Fruit fly (Drosophila melanogaster) whole organism, prepupa: ENCODE data around the gene lmgB.

ENCODE experiments used
- Blimp-1 ChIP-seq: fragments of 200-800 bp; sonication (Bioruptor generic); optimal IDR thresholded peaks from 3 replicates; lab custom pipeline; 2017; ENCODE audit warnings: missing biosample characterization, missing genetic modification characterization, mild to moderate bottlenecking, moderate library complexity, missing genetic modification reagents
- CG10631 ChIP-seq: fragments of 200-800 bp; sonication (Bioruptor generic); optimal IDR thresholded peaks from 2 replicates; lab custom pipeline; 2016; ENCODE audit warnings: missing biosample characterization, missing genetic modification characterization
- CG10669 ChIP-seq: fragments of 200-800 bp; sonication (Bioruptor generic); optimal IDR thresholded peaks from 3 replicates; lab custom pipeline; 2018; ENCODE audit warnings: missing biosample characterization, mild to moderate bottlenecking, missing genetic modification characterization, moderate library complexity
- CG11902 ChIP-seq: fragments of 200-800 bp; sonication (Bioruptor generic); optimal IDR thresholded peaks from 3 replicates; lab custom pipeline; 2016; ENCODE audit warnings: missing biosample characterization, missing genetic modification characterization
- CG15336 ChIP-seq: fragments of 200-800 bp; sonication (Bioruptor generic); IDR thresholded peaks from 2 replicates; pipeline ENCODE4 v1.3.6; 2022; ENCODE audit warnings: missing biosample characterization, missing genetic modification characterization
- CG1621 ChIP-seq: fragments of 200-800 bp; sonication (Bioruptor generic); optimal IDR thresholded peaks from 3 replicates; lab custom pipeline; 2018; ENCODE audit warnings: missing biosample characterization, mild to moderate bottlenecking, missing genetic modification characterization
- CG3032 ChIP-seq: fragments of 200-800 bp; optimal IDR thresholded peaks from 2 replicates; lab custom pipeline; 2019; ENCODE audit warnings: missing biosample characterization, mild to moderate bottlenecking, missing genetic modification characterization, moderate library complexity
- CG31627 ChIP-seq: fragments of 200-800 bp; sonication (Bioruptor generic); optimal IDR thresholded peaks from 3 replicates; lab custom pipeline; 2016; ENCODE audit warnings: missing biosample characterization, missing genetic modification characterization
- CG32006 ChIP-seq: fragments of 200-800 bp; sonication (Bioruptor generic); optimal IDR thresholded peaks from 3 replicates; lab custom pipeline; 2017; ENCODE audit warnings: missing biosample characterization, mild to moderate bottlenecking, missing genetic modification characterization
- CG34406 ChIP-seq: fragments of 200-800 bp; sonication (Bioruptor generic); optimal IDR thresholded peaks from 3 replicates; lab custom pipeline; 2016; ENCODE audit warnings: missing biosample characterization, missing genetic modification characterization
- CG6792 ChIP-seq: fragments of 200-800 bp; sonication (Bioruptor generic); optimal IDR thresholded peaks from 3 replicates; lab custom pipeline; 2016; ENCODE audit warnings: missing biosample characterization, missing genetic modification characterization
- CG6808 ChIP-seq: fragments of 200-800 bp; sonication (Bioruptor generic); optimal IDR thresholded peaks from 3 replicates; lab custom pipeline; 2017; ENCODE audit warnings: missing biosample characterization, missing genetic modification characterization, mild to moderate bottlenecking, moderate library complexity, missing genetic modification reagents
- CG6854 ChIP-seq: fragments of 200-800 bp; sonication (Bioruptor generic); optimal IDR thresholded peaks from 2 replicates; lab custom pipeline; 2017; ENCODE audit warnings: missing biosample characterization, mild to moderate bottlenecking, missing genetic modification characterization
- CG7368 ChIP-seq: fragments of 200-800 bp; sonication (Bioruptor generic); optimal IDR thresholded peaks from 3 replicates; lab custom pipeline; 2016; ENCODE audit warnings: missing biosample characterization, missing genetic modification characterization
- CG8119 ChIP-seq: fragments of 200-800 bp; sonication (Bioruptor generic); IDR thresholded peaks from 3 replicates; pipeline ENCODE4 v1.3.6; 2022; ENCODE audit warnings: missing biosample characterization, missing genetic modification characterization
- CG8319 ChIP-seq: fragments of 200-800 bp; sonication (Bioruptor generic); optimal IDR thresholded peaks from 3 replicates; lab custom pipeline; 2016; ENCODE audit warnings: missing biosample characterization, missing genetic modification characterization
- CG8632 ChIP-seq: fragments of 200-800 bp; sonication (Bioruptor generic); optimal IDR thresholded peaks from 3 replicates; lab custom pipeline; 2016; ENCODE audit warnings: missing biosample characterization, missing genetic modification characterization
- CG9139 ChIP-seq: fragments of 200-800 bp; sonication (Bioruptor generic); optimal IDR thresholded peaks from 3 replicates; lab custom pipeline; 2017; ENCODE audit warnings: missing biosample characterization, mild to moderate bottlenecking, missing genetic modification characterization
- Eip75B ChIP-seq: fragments of 200-800 bp; sonication (Bioruptor generic); optimal IDR thresholded peaks from 3 replicates; lab custom pipeline; 2016; ENCODE audit warnings: missing biosample characterization, missing genetic modification characterization
- Eip78C ChIP-seq: fragments of 200-800 bp; sonication (Bioruptor generic); peaks from one replicate; lab custom pipeline; 2016; ENCODE audit warnings: missing biosample characterization, missing genetic modification characterization
- Eip93F ChIP-seq: fragments of 200-800 bp; sonication (Bioruptor generic); optimal IDR thresholded peaks from 2 replicates; lab custom pipeline; 2016; ENCODE audit warnings: missing biosample characterization, mild to moderate bottlenecking, missing genetic modification characterization
- Ets21C ChIP-seq: fragments of 200-800 bp; sonication (Bioruptor generic); optimal IDR thresholded peaks from 3 replicates; lab custom pipeline; 2016; ENCODE audit warnings: missing biosample characterization, missing genetic modification characterization
- Ets96B ChIP-seq: fragments of 200-800 bp; optimal IDR thresholded peaks from 2 replicates; lab custom pipeline; 2019; ENCODE audit warnings: missing biosample characterization, mild to moderate bottlenecking, missing genetic modification characterization, moderate library complexity
- Gug ChIP-seq: fragments of 200-800 bp; sonication (Bioruptor generic); IDR thresholded peaks from 2 replicates; pipeline ENCODE4 v1.3.6; 2022; ENCODE audit warnings: missing biosample characterization, missing genetic modification characterization
- Hr38 ChIP-seq: sonication (Bioruptor generic); optimal IDR thresholded peaks from 2 replicates; lab custom pipeline; 2016; ENCODE audit warnings: missing biosample characterization, missing genetic modification characterization
- Hr4 ChIP-seq: fragments of 200-800 bp; sonication (Bioruptor generic); optimal IDR thresholded peaks from 3 replicates; lab custom pipeline; 2016; ENCODE audit warnings: missing biosample characterization, missing genetic modification characterization
- Lpt ChIP-seq: fragments of 200-800 bp; sonication (Bioruptor generic); optimal IDR thresholded peaks from 3 replicates; lab custom pipeline; 2016; ENCODE audit warnings: missing biosample characterization, missing genetic modification characterization
- Met ChIP-seq: fragments of 200-800 bp; sonication (Bioruptor generic); optimal IDR thresholded peaks from 3 replicates; lab custom pipeline; 2016; ENCODE audit warnings: missing biosample characterization, missing genetic modification characterization
- OdsH ChIP-seq: fragments of 200-800 bp; sonication (Bioruptor generic); optimal IDR thresholded peaks from 3 replicates; lab custom pipeline; 2016; ENCODE audit warnings: missing biosample characterization, missing genetic modification characterization
- Smox ChIP-seq: fragments of 200-800 bp; sonication (Bioruptor generic); optimal IDR thresholded peaks from 3 replicates; lab custom pipeline; 2016; ENCODE audit warnings: missing biosample characterization, missing genetic modification characterization
- Sox102F ChIP-seq: fragments of 200-800 bp; sonication (Bioruptor generic); optimal IDR thresholded peaks from 2 replicates; lab custom pipeline; 2016; ENCODE audit warnings: missing biosample characterization, mild to moderate bottlenecking, missing genetic modification characterization
- Sox14 ChIP-seq: fragments of 200-800 bp; sonication (Bioruptor generic); optimal IDR thresholded peaks from 3 replicates; lab custom pipeline; 2016; ENCODE audit warnings: missing biosample characterization, missing genetic modification characterization
- acj6 ChIP-seq: fragments of 200-800 bp; sonication (Bioruptor generic); optimal IDR thresholded peaks from 3 replicates; lab custom pipeline; 2016; ENCODE audit warnings: missing biosample characterization, missing genetic modification characterization
- cyc ChIP-seq: fragments of 200-800 bp; sonication (Bioruptor generic); optimal IDR thresholded peaks from 3 replicates; lab custom pipeline; 2016; ENCODE audit warnings: missing biosample characterization, missing genetic modification characterization
- dac ChIP-seq: fragments of 200-800 bp; sonication (Bioruptor generic); optimal IDR thresholded peaks from 2 replicates; lab custom pipeline; 2017; ENCODE audit warnings: missing biosample characterization, mild to moderate bottlenecking, missing genetic modification characterization
- dsx ChIP-seq: fragments of 200-800 bp; optimal IDR thresholded peaks from 3 replicates; lab custom pipeline; 2019; ENCODE audit warnings: missing biosample characterization, mild to moderate bottlenecking, missing genetic modification characterization, moderate library complexity; ENCODE audit not compliant: poor library complexity, severe bottlenecking
- eg ChIP-seq: fragments of 200-800 bp; sonication (Bioruptor generic); IDR thresholded peaks from 3 replicates; pipeline ENCODE4 v1.3.6; 2022; ENCODE audit warnings: missing biosample characterization, missing genetic modification characterization
- esn ChIP-seq: fragments of 200-800 bp; sonication (Bioruptor generic); optimal IDR thresholded peaks from 2 replicates; lab custom pipeline; 2016; ENCODE audit warnings: missing biosample characterization, mild to moderate bottlenecking, missing genetic modification characterization, moderate library complexity
- fd59A ChIP-seq: fragments of 200-800 bp; sonication (Bioruptor generic); optimal IDR thresholded peaks from 2 replicates; lab custom pipeline; 2017; ENCODE audit warnings: missing biosample characterization, mild to moderate bottlenecking, missing genetic modification characterization, missing genetic modification reagents
- fd85E ChIP-seq: fragments of 200-800 bp; sonication (Bioruptor generic); optimal IDR thresholded peaks from 3 replicates; lab custom pipeline; 2016; ENCODE audit warnings: missing biosample characterization, missing genetic modification characterization
- fkh ChIP-seq: fragments of 200-800 bp; sonication (Bioruptor generic); optimal IDR thresholded peaks from 3 replicates; lab custom pipeline; 2017; ENCODE audit warnings: missing biosample characterization, mild to moderate bottlenecking, missing genetic modification characterization, moderate library complexity
- lz ChIP-seq: fragments of 200-800 bp; sonication (Bioruptor generic); optimal IDR thresholded peaks from 3 replicates; lab custom pipeline; 2016; ENCODE audit warnings: missing biosample characterization, missing genetic modification characterization
- net ChIP-seq: fragments of 200-800 bp; sonication (Bioruptor generic); optimal IDR thresholded peaks from 3 replicates; lab custom pipeline; 2016; ENCODE audit warnings: missing biosample characterization, missing genetic modification characterization
- salr ChIP-seq, 2 experiments: fragments of 200-800 bp; sonication (Bioruptor generic); optimal IDR thresholded peaks; 3 replicates each; lab custom pipeline; 2016 to 2018; ENCODE audit warnings: missing biosample characterization in 2 of 2, missing genetic modification characterization in 2 of 2, mild to moderate bottlenecking in 1 of 2
- svp ChIP-seq: fragments of 200-800 bp; sonication (Bioruptor generic); peaks from one replicate; lab custom pipeline; 2016; ENCODE audit warnings: missing biosample characterization, missing genetic modification characterization
- topi ChIP-seq: fragments of 200-800 bp; sonication (Bioruptor generic); optimal IDR thresholded peaks from 3 replicates; lab custom pipeline; 2016; ENCODE audit warnings: missing biosample characterization, missing genetic modification characterization
- vri ChIP-seq: fragments of 200-800 bp; sonication (Bioruptor generic); optimal IDR thresholded peaks from 3 replicates; lab custom pipeline; 2016; ENCODE audit warnings: missing biosample characterization, mild to moderate bottlenecking, missing genetic modification characterization

Gene lmgB

dm6 chr2L:8538449-8539050 is 10.1 kb upstream of the lmgB start:
- TF ChIP-seq Eip78C (no peak), vri (peak; percentile 70), svp (GFP tag; lab: Kevin White, UChicago) (peak; percentile 52)
- TF ChIP-seq, all 60 proteins: peak for 2

dm6 chr2L:8535394-8536176 is 7.2 kb upstream of the lmgB start:
- TF ChIP-seq CG6808: peak; percentile 87
- TF ChIP-seq CG10669 (GFP tag; lab: Kevin White, UChicago): peak; percentile 91
- TF ChIP-seq Eip75B (GFP tag; lab: Kevin White, UChicago): peak; percentile 83
- TF ChIP-seq svp (GFP tag; lab: Kevin White, UChicago): peak; percentile 82
- peak; percentile 83; the same call in 1 of the 2 replicates for TF ChIP-seq CG15336 (GFP tag; lab: Robert Waterston, UW)
- TF ChIP-seq Ets21C (GFP tag; lab: Kevin White, UChicago): peak; percentile 51
- peak; percentile 89 for TF ChIP-seq Blimp-1 (GFP tag; lab: Kevin White, UChicago)
- TF ChIP-seq CG11902 (GFP tag; lab: Kevin White, UChicago): peak; percentile 86
- TF ChIP-seq CG7368 (GFP tag; lab: Kevin White, UChicago): peak; percentile 59
- TF ChIP-seq cyc (GFP tag; lab: Kevin White, UChicago): peak; percentile 69
- peak; percentile 86 for TF ChIP-seq CG6854 (GFP tag; lab: Kevin White, UChicago)
- peak; percentile 40 for TF ChIP-seq fkh (GFP tag; lab: Kevin White, UChicago)
- TF ChIP-seq salr (GFP tag; optimal IDR thresholded peaks at IDR 0.05; lab: Kevin White, UChicago): peak; percentile 53 to 95
- peak; percentile 93 for TF ChIP-seq OdsH (GFP tag; lab: Kevin White, UChicago)
- TF ChIP-seq CG1621 (tag; lab: Kevin White, UChicago): peak; percentile 36
- TF ChIP-seq CG6792 (GFP tag; lab: Kevin White, UChicago): peak; percentile 90
- peak; percentile 72 for TF ChIP-seq Lpt (GFP tag; lab: Kevin White, UChicago)
- peak; percentile 72 for TF ChIP-seq CG9139 (GFP tag; lab: Kevin White, UChicago)
- TF ChIP-seq Eip78C: peak; percentile 93
- TF ChIP-seq CG10631 (GFP tag; lab: Kevin White, UChicago): peak; percentile 92
- TF ChIP-seq CG8319: peak; percentile 79
- peak; percentile 92 for TF ChIP-seq acj6 (GFP tag; lab: Kevin White, UChicago)
- TF ChIP-seq Hr4 (GFP tag; lab: Kevin White, UChicago): peak; percentile 88
- TF ChIP-seq Sox14: peak; percentile 61
- peak; percentile 81 for TF ChIP-seq Met
- TF ChIP-seq CG32006 (GFP tag; lab: Kevin White, UChicago): peak; percentile 97
- no peak for TF ChIP-seq Hr38 (GFP tag; lab: Kevin White, UChicago)
- peak; percentile 80 for TF ChIP-seq fd59A (GFP tag; lab: Kevin White, UChicago)
- TF ChIP-seq topi (GFP tag; lab: Kevin White, UChicago): peak; percentile 79
- TF ChIP-seq dac (GFP tag; lab: Kevin White, UChicago): peak; percentile 83
- peak; percentile 89 for TF ChIP-seq Ets96B (tag; lab: Kevin White, UChicago)
- TF ChIP-seq CG31627: peak; percentile 74
- TF ChIP-seq dsx: peak; percentile 84
- TF ChIP-seq CG8119 (GFP tag; lab: Robert Waterston, UW): peak; percentile 87; the same call in 2 of the 3 replicates
- TF ChIP-seq fd85E (GFP tag; lab: Kevin White, UChicago): no peak
- TF ChIP-seq net: peak; percentile 86
- peak; percentile 92 for TF ChIP-seq esn (GFP tag; lab: Kevin White, UChicago)
- TF ChIP-seq lz (GFP tag; lab: Kevin White, UChicago): peak; percentile 84
- peak; percentile 93 for TF ChIP-seq CG34406 (GFP tag; lab: Kevin White, UChicago)
- peak; percentile 83 for TF ChIP-seq Sox102F (GFP tag; lab: Kevin White, UChicago)
- TF ChIP-seq Gug (GFP tag; lab: Robert Waterston, UW): peak; percentile 85; the same call in 1 of the 2 replicates
- TF ChIP-seq CG8632 (GFP tag; lab: Kevin White, UChicago): peak; percentile 89
- peak; percentile 71 for TF ChIP-seq vri
- TF ChIP-seq eg (GFP tag; lab: Robert Waterston, UW): peak; percentile 83
- TF ChIP-seq CG3032 (tag; lab: Kevin White, UChicago): peak; percentile 94
- peak; percentile 80 for TF ChIP-seq Smox
- TF ChIP-seq Eip93F (GFP tag; lab: Kevin White, UChicago): peak; percentile 84
